Worm (Caenorhabditis elegans) whole organism, young adult: ENCODE measurements around the gene rec-8.

ENCODE experiments used
- F10E7.11 ChIP-seq: sonication (generic microtip); optimal IDR thresholded peaks from 2 replicates; lab custom pipeline; 2017; ENCODE audit warnings: mild to moderate bottlenecking, missing genetic modification characterization, moderate library complexity, missing compliant biosample characterization
- cebp-1 ChIP-seq, 2 experiments: fragments of 200-800 bp in 1 of 2; sonication (Bioruptor generic) in 1 of 2; sonication (generic microtip) in 1 of 2; IDR thresholded peaks in 1 of 2; optimal IDR thresholded peaks in 1 of 2; 2 replicates each; pipeline versions ENCODE4 v1.3.6 to Lab custom; 2017 to 2022; ENCODE audit warnings: missing compliant biosample characterization in 2 of 2, missing genetic modification characterization in 2 of 2, mild to moderate bottlenecking in 1 of 2, missing genetic modification reagents in 1 of 2, moderate library complexity in 1 of 2
- egl-44 ChIP-seq: fragments of 200-800 bp; sonication (Bioruptor generic); IDR thresholded peaks from 2 replicates; pipeline ENCODE4 v1.3.6; 2022; ENCODE audit warnings: missing genetic modification reagents, missing genetic modification characterization, missing compliant biosample characterization
- lin-54 ChIP-seq: fragments of 200-800 bp; sonication (Bioruptor generic); optimal IDR thresholded peaks from 2 replicates; lab custom pipeline; 2018; ENCODE audit warnings: mild to moderate bottlenecking, missing genetic modification characterization, missing compliant biosample characterization
- lsl-1 ChIP-seq: fragments of 200-800 bp; sonication (Bioruptor generic); optimal IDR thresholded peaks from 2 replicates; lab custom pipeline; 2018; ENCODE audit warnings: mild to moderate bottlenecking, missing genetic modification characterization, moderate library complexity, missing compliant biosample characterization
- madf-6 ChIP-seq: fragments of 200-800 bp; sonication (Bioruptor generic); IDR thresholded peaks from 2 replicates; pipeline ENCODE4 v1.3.6; 2022; ENCODE audit warnings: missing genetic modification reagents, missing genetic modification characterization, missing compliant biosample characterization
- pha-4 ChIP-seq: fragments of 150-350 bp; sonication (generic microtip); optimal IDR thresholded peaks from 2 replicates; lab custom pipeline; 2014; ENCODE audit warnings: missing biosample characterization, missing genetic modification reagents, missing genetic modification characterization
- snpc-4 ChIP-seq, 5 experiments: fragments of 150-350 bp in 1 of 5; sonication (generic microtip) in 4 of 5; optimal IDR thresholded peaks; 2 replicates each; lab custom pipeline; 2014 to 2018; ENCODE audit warnings: missing genetic modification characterization in 5 of 5, missing biosample characterization in 3 of 5, antibody characterized with exemption in 2 of 5, mild to moderate bottlenecking in 2 of 5, missing compliant biosample characterization in 2 of 5, missing genotype in 2 of 5, moderate library complexity in 2 of 5, missing genetic modification reagents in 1 of 5

- TF ChIP-seq egl-44 (no peak), madf-6 (no peak), F10E7.11 (tag; lab: Kevin White, UChicago) (no peak), pha-4 (tag; lab: Kevin White, UChicago) (no peak), lsl-1 (GFP tag; lab: Kevin White, UChicago) (no peak), lin-54 (no peak), snpc-4 (GFP tag; optimal IDR thresholded peaks at IDR 0.05; lab: Kevin White, UChicago) (no peak), snpc-4 (tag; optimal IDR thresholded peaks at IDR 0.05; lab: Kevin White, UChicago) (no peak), cebp-1 (GFP tag; IDR thresholded peaks at IDR 0.05; lab: Robert Waterston, UW) (no peak), cebp-1 (tag; optimal IDR thresholded peaks at IDR 0.05; lab: Kevin White, UChicago) (peak; percentile 56)
These were observed 35.8 kb upstream of the rec-8 start for ce11 chrIV:13388779-13389178.
